Worm (Caenorhabditis elegans) whole organism, L1 larva: ENCODE results near the gene R07B1.11.

Experiments used
- C04F5.9 ChIP-seq: sonication (generic microtip); optimal IDR thresholded peaks from 2 replicates; lab custom pipeline; 2016; ENCODE audit warnings: missing genetic modification characterization, missing compliant biosample characterization
- C16A3.4 ChIP-seq: fragments of 150-350 bp; optimal IDR thresholded peaks from 2 replicates; lab custom pipeline; 2014; ENCODE audit warnings: missing biosample characterization, missing genetic modification characterization
- C34B4.2 ChIP-seq: sonication (generic microtip); optimal IDR thresholded peaks from 2 replicates; lab custom pipeline; 2017; ENCODE audit warnings: mild to moderate bottlenecking, missing genetic modification characterization, missing compliant biosample characterization
- Y116A8C.19 ChIP-seq: sonication (generic microtip); optimal IDR thresholded peaks from 2 replicates; lab custom pipeline; 2016; ENCODE audit warnings: missing compliant biosample characterization, missing genetic modification characterization, borderline replicate concordance
- ama-1 ChIP-seq: fragments of 150-350 bp; optimal IDR thresholded peaks from 2 replicates; lab custom pipeline; 2014
- blmp-1 ChIP-seq: fragments of 150-350 bp; optimal IDR thresholded peaks from 2 replicates; lab custom pipeline; 2014; ENCODE audit warnings: missing biosample characterization, missing genetic modification characterization
- ceh-8 ChIP-seq: fragments of 200-800 bp; sonication (Bioruptor generic); optimal IDR thresholded peaks from 2 replicates; lab custom pipeline; 2018; ENCODE audit warnings: mild to moderate bottlenecking, missing genetic modification characterization, moderate library complexity, missing compliant biosample characterization
- ceh-88 ChIP-seq: fragments of 200-800 bp; sonication (Bioruptor generic); IDR thresholded peaks from 2 replicates; pipeline ENCODE4 v1.3.6; 2022; ENCODE audit warnings: missing genetic modification characterization, missing compliant biosample characterization
- dsc-1 ChIP-seq: sonication (generic microtip); optimal IDR thresholded peaks from 2 replicates; lab custom pipeline; 2016; ENCODE audit warnings: mild to moderate bottlenecking, missing genetic modification characterization, missing compliant biosample characterization
- efl-1 ChIP-seq, 4 experiments: fragments of 150-350 bp; optimal IDR thresholded peaks in 3 of 4; peaks in 1 of 4; 1 replicate in 1 of 4; 2 replicates in 3 of 4; lab custom pipeline; 2014; ENCODE audit warnings: missing biosample characterization in 2 of 4, missing genetic modification characterization in 2 of 4, missing genetic modification reagents in 2 of 4
- egl-13 ChIP-seq: sonication (generic microtip); optimal IDR thresholded peaks from 2 replicates; lab custom pipeline; 2016; ENCODE audit warnings: missing genotype, missing genetic modification reagents, missing genetic modification characterization, missing compliant biosample characterization
- egl-27 ChIP-seq, 2 experiments: fragments of 150-350 bp in 1 of 2; sonication (generic microtip); optimal IDR thresholded peaks; 3 replicates each; lab custom pipeline; 2017 to 2018; ENCODE audit warnings: missing biosample characterization in 2 of 2, missing genetic modification characterization in 2 of 2, missing genetic modification reagents in 2 of 2
- fkh-10 ChIP-seq: sonication (generic microtip); optimal IDR thresholded peaks from 2 replicates; lab custom pipeline; 2017; ENCODE audit warnings: missing biosample characterization, missing genetic modification reagents, missing genetic modification characterization
- fkh-4 ChIP-seq: sonication (generic microtip); optimal IDR thresholded peaks from 2 replicates; lab custom pipeline; 2016; ENCODE audit warnings: missing compliant biosample characterization, missing genetic modification characterization, borderline replicate concordance
- grh-1 ChIP-seq: fragments of 200-800 bp; sonication (Bioruptor generic); IDR thresholded peaks from 2 replicates; pipeline ENCODE4 v1.3.6; 2022; ENCODE audit warnings: missing genetic modification reagents, missing genetic modification characterization, missing compliant biosample characterization
- lin-14 ChIP-seq: fragments of 200-800 bp; sonication (Bioruptor generic); optimal IDR thresholded peaks from 2 replicates; lab custom pipeline; 2018; ENCODE audit warnings: mild to moderate bottlenecking, missing genetic modification characterization, moderate library complexity, missing compliant biosample characterization
- lin-15B ChIP-seq: fragments of 150-350 bp; sonication (generic microtip); optimal IDR thresholded peaks from 3 replicates; lab custom pipeline; 2014; ENCODE audit warnings: missing biosample characterization, missing genetic modification characterization
- lin-39 ChIP-seq: fragments of 150-350 bp; optimal IDR thresholded peaks from 2 replicates; lab custom pipeline; 2014; ENCODE audit warnings: missing biosample characterization, missing genetic modification reagents, missing genetic modification characterization
- lsy-2 ChIP-seq, 2 experiments: fragments of 150-350 bp; optimal IDR thresholded peaks; 2 replicates each; lab custom pipeline; 2014; ENCODE audit warnings: missing biosample characterization in 2 of 2, missing genetic modification characterization in 2 of 2
- mab-9 ChIP-seq: fragments of 200-800 bp; sonication (Bioruptor generic); IDR thresholded peaks from 2 replicates; pipeline ENCODE4 v1.3.6; 2022; ENCODE audit warnings: missing genetic modification reagents, missing genetic modification characterization, missing compliant biosample characterization
- mdl-1 ChIP-seq, 2 experiments: fragments of 150-350 bp; optimal IDR thresholded peaks; 2 replicates each; lab custom pipeline; 2014 to 2017; ENCODE audit warnings: missing biosample characterization in 2 of 2, missing genetic modification characterization in 2 of 2, inconsistent platforms in 1 of 2
- mef-2 ChIP-seq: fragments of 150-350 bp; optimal IDR thresholded peaks from 2 replicates; lab custom pipeline; 2014; ENCODE audit warnings: missing biosample characterization, missing genetic modification characterization
- mep-1 ChIP-seq: fragments of 150-350 bp; optimal IDR thresholded peaks from 2 replicates; lab custom pipeline; 2014; ENCODE audit warnings: missing biosample characterization, missing genetic modification characterization
- nhr-11 ChIP-seq: fragments of 150-350 bp; optimal IDR thresholded peaks from 2 replicates; lab custom pipeline; 2014; ENCODE audit warnings: missing biosample characterization, missing genetic modification characterization
- nhr-20 ChIP-seq: sonication (generic microtip); optimal IDR thresholded peaks from 2 replicates; lab custom pipeline; 2016; ENCODE audit warnings: mild to moderate bottlenecking, missing genetic modification characterization, missing compliant biosample characterization
- nhr-237 ChIP-seq: fragments of 150-350 bp; optimal IDR thresholded peaks from 2 replicates; lab custom pipeline; 2014; ENCODE audit warnings: missing biosample characterization, missing genetic modification characterization
- nhr-47 ChIP-seq: sonication (generic microtip); optimal IDR thresholded peaks from 2 replicates; lab custom pipeline; 2016; ENCODE audit warnings: mild to moderate bottlenecking, missing genetic modification characterization, moderate library complexity, missing compliant biosample characterization
- nhr-77 ChIP-seq: fragments of 150-350 bp; optimal IDR thresholded peaks from 2 replicates; lab custom pipeline; 2014; ENCODE audit warnings: missing biosample characterization, missing genetic modification characterization
- nhr-85 ChIP-seq: sonication (generic microtip); peaks from one replicate; lab custom pipeline; 2016; ENCODE audit warnings: missing genetic modification characterization, inconsistent platforms, missing compliant biosample characterization
- pag-3 ChIP-seq: sonication (generic microtip); optimal IDR thresholded peaks from 2 replicates; lab custom pipeline; 2017; ENCODE audit warnings: missing genetic modification characterization, mild to moderate bottlenecking, missing compliant biosample characterization, antibody characterized with exemption, borderline replicate concordance; ENCODE audit not compliant: insufficient read depth
- pqm-1 ChIP-seq: sonication (generic microtip); optimal IDR thresholded peaks from 3 replicates; lab custom pipeline; 2017; ENCODE audit warnings: missing biosample characterization, missing genetic modification characterization
- skn-1 ChIP-seq: fragments of 150-350 bp; optimal IDR thresholded peaks from 2 replicates; lab custom pipeline; 2014; ENCODE audit warnings: missing biosample characterization, missing genetic modification characterization
- snpc-4 ChIP-seq: fragments of 150-350 bp; optimal IDR thresholded peaks from 2 replicates; lab custom pipeline; 2014; ENCODE audit warnings: missing biosample characterization, missing genetic modification characterization
- snu-23 ChIP-seq: sonication (generic microtip); optimal IDR thresholded peaks from 2 replicates; lab custom pipeline; 2016; ENCODE audit warnings: missing genetic modification characterization, missing compliant biosample characterization
- sptf-1 ChIP-seq: fragments of 150-350 bp; optimal IDR thresholded peaks from 2 replicates; lab custom pipeline; 2014; ENCODE audit warnings: missing biosample characterization, missing genetic modification characterization
- tbx-2 ChIP-seq: sonication (generic microtip); optimal IDR thresholded peaks from 2 replicates; lab custom pipeline; 2016; ENCODE audit warnings: missing genetic modification characterization, missing compliant biosample characterization
- unc-130 ChIP-seq: fragments of 150-350 bp; optimal IDR thresholded peaks from 2 replicates; lab custom pipeline; 2017; ENCODE audit warnings: missing biosample characterization, missing genetic modification characterization, inconsistent platforms
- unc-30 ChIP-seq: sonication (generic microtip); optimal IDR thresholded peaks from 2 replicates; lab custom pipeline; 2017; ENCODE audit warnings: missing biosample characterization, missing genetic modification characterization
- unc-62 ChIP-seq: fragments of 150-350 bp; optimal IDR thresholded peaks from 2 replicates; lab custom pipeline; 2014; ENCODE audit warnings: missing biosample characterization, missing genetic modification reagents, missing genetic modification characterization
- unc-86 ChIP-seq: sonication (generic microtip); optimal IDR thresholded peaks from 2 replicates; lab custom pipeline; 2016; ENCODE audit warnings: missing genetic modification characterization, missing compliant biosample characterization
- unc-98 ChIP-seq: fragments of 200-800 bp; sonication (Bioruptor generic); IDR thresholded peaks from 2 replicates; pipeline ENCODE4 v1.3.6; 2022; ENCODE audit warnings: missing genetic modification characterization, missing compliant biosample characterization
- zag-1 ChIP-seq: fragments of 150-350 bp; optimal IDR thresholded peaks from 2 replicates; lab custom pipeline; 2014; ENCODE audit warnings: missing biosample characterization, missing genetic modification characterization
- ztf-4 ChIP-seq: fragments of 150-350 bp; optimal IDR thresholded peaks from 2 replicates; lab custom pipeline; 2014; ENCODE audit warnings: missing biosample characterization, missing genetic modification characterization

Gene R07B1.11

ce11 chrX:9866355-9866754 is 9.6 kb downstream of the R07B1.11 start, which contains the start of gene R07B1.6:
TSS of gene R07B1.6 (plus strand) at chrX:9866655.
- TF ChIP-seq lin-15B (tag; lab: Kevin White, UChicago) (no peak), skn-1 (no peak), pqm-1 (no peak), nhr-77 (tag; lab: Kevin White, UChicago) (no peak), lsy-2 (tag; optimal IDR thresholded peaks at IDR 0.05; lab: Kevin White, UChicago) (no peak), fkh-10 (no peak), zag-1 (tag; lab: Kevin White, UChicago) (no peak), nhr-47 (no peak), Y116A8C.19 (tag; lab: Kevin White, UChicago) (no peak), nhr-11 (no peak), unc-130 (no peak), efl-1 (optimal IDR thresholded peaks at IDR 0.05; lab: Kevin White, UChicago) (no peak), efl-1 (GFP tag; optimal IDR thresholded peaks at IDR 0.05 in 1 of 2; lab: Kevin White, UChicago) (no peak)

- no peak for TF ChIP-seq lin-39 (tag; lab: Kevin White, UChicago)
Observed at ce11 chrX:9868820-9869219, 12.1 kb downstream of the R07B1.11 start, which contains the start of gene R07B1.7. TSS of gene R07B1.7 (plus strand) at chrX:9869120.

- no peak for TF ChIP-seq efl-1 (optimal IDR thresholded peaks at IDR 0.05; lab: Kevin White, UChicago)
- TF ChIP-seq efl-1 (GFP tag; optimal IDR thresholded peaks at IDR 0.05 in 1 of 2; lab: Kevin White, UChicago), result no peak
- no peak for TF ChIP-seq fkh-4
- TF ChIP-seq C16A3.4 (tag; lab: Kevin White, UChicago), result no peak
- no peak for TF ChIP-seq unc-98 (GFP tag; lab: Robert Waterston, UW)
- TF ChIP-seq lin-15B (tag; lab: Kevin White, UChicago), result no peak
Observed at ce11 chrX:9869522-9869921, 12.8 kb downstream of the R07B1.11 start, which contains the start of gene R07B1.13. TSS of gene R07B1.13 (plus strand) at chrX:9869822.

ce11 chrX:9872554-9872953 is 15.8 kb downstream of the R07B1.11 start, which contains the start of gene R07B1.8:
TSS of gene R07B1.8 (minus strand) at chrX:9872654.
- TF ChIP-seq blmp-1 (tag; lab: Kevin White, UChicago) (no peak), unc-130 (no peak), mab-9 (GFP tag; lab: Robert Waterston, UW) (no peak), skn-1 (no peak), nhr-11 (no peak), pqm-1 (no peak), egl-27 (tag; optimal IDR thresholded peaks at IDR 0.05; lab: Kevin White, UChicago) (no peak), C04F5.9 (tag; lab: Kevin White, UChicago) (no peak), lin-14 (GFP tag; lab: Kevin White, UChicago) (no peak), sptf-1 (no peak), nhr-237 (no peak), ztf-4 (tag; lab: Kevin White, UChicago) (no peak), mdl-1 (tag; optimal IDR thresholded peaks at IDR 0.05; lab: Kevin White, UChicago) (no peak), ama-1 (no peak), tbx-2 (tag; lab: Kevin White, UChicago) (no peak), dsc-1 (tag; lab: Kevin White, UChicago) (no peak), grh-1 (GFP tag; lab: Robert Waterston, UW) (no peak), mef-2 (tag; lab: Kevin White, UChicago) (no peak), ceh-88 (GFP tag; lab: Robert Waterston, UW) (no peak), nhr-77 (tag; lab: Kevin White, UChicago) (no peak)

ce11 chrX:9877117-9877516 is 20.4 kb downstream of the R07B1.11 start, which contains the start of gene R07B1.9:
TSS of gene R07B1.9 (plus strand) at chrX:9877417.
- no peak for TF ChIP-seq efl-1 (optimal IDR thresholded peaks at IDR 0.05; lab: Kevin White, UChicago)
- peak in 1 of 2 experiments; percentile 11 for TF ChIP-seq efl-1 (GFP tag; optimal IDR thresholded peaks at IDR 0.05 in 1 of 2; lab: Kevin White, UChicago)
- TF ChIP-seq unc-86 (tag; lab: Kevin White, UChicago), result no peak

ce11 chrX:9882112-9882511 is 25.4 kb downstream of the R07B1.11 start, which contains the start of gene glo-1:
TSS of gene glo-1 (minus strand) at chrX:9882212.
- no peak for TF ChIP-seq pag-3 (tag; lab: Kevin White, UChicago)
- TF ChIP-seq pqm-1, result no peak
- TF ChIP-seq snpc-4 (tag; lab: Kevin White, UChicago), result no peak
- TF ChIP-seq C04F5.9 (tag; lab: Kevin White, UChicago), result no peak
- no peak for TF ChIP-seq nhr-85 (tag; lab: Kevin White, UChicago)
- TF ChIP-seq mep-1 (tag; lab: Kevin White, UChicago), result no peak
- no peak for TF ChIP-seq Y116A8C.19 (tag; lab: Kevin White, UChicago)
- TF ChIP-seq egl-13, result no peak
- no peak for TF ChIP-seq unc-30
- TF ChIP-seq ceh-8 (GFP tag; lab: Kevin White, UChicago), result no peak
- no peak for TF ChIP-seq unc-62 (GFP tag; lab: Kevin White, UChicago)
- TF ChIP-seq C34B4.2 (tag; lab: Kevin White, UChicago), result no peak
- no peak for TF ChIP-seq nhr-237
- TF ChIP-seq efl-1 (optimal IDR thresholded peaks at IDR 0.05; lab: Kevin White, UChicago), result no peak
- no peak for TF ChIP-seq efl-1 (GFP tag; optimal IDR thresholded peaks at IDR 0.05 in 1 of 2; lab: Kevin White, UChicago)
- no peak for TF ChIP-seq nhr-20
- no peak for TF ChIP-seq sptf-1
- no peak for TF ChIP-seq snu-23 (GFP tag; lab: Kevin White, UChicago)
